Worm (Caenorhabditis elegans): ENCODE results near the gene T19B10.5.

The T19B10.5 gene

DNA sequence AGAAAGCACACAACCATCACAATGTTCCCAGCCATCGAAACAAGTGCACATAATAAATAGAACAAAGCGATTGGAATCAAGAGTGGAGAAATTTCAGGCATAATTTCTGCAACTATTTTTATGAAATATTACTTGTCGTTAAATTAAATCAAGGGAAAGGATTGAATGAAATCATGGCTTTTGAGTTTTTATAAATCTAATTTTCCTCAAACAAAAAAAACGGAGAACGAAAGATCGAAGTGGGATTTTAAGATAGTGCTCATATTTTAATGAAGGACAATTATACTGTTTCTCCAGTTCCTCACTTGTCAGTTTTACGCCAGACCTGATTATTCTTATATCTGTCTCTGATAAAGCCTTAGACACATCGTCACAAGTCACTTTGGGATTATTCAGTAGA, 18.0 kb downstream of the T19B10.5 start, which contains the start of gene srsx-33:
srsx-33 (minus strand) TSS at position 101 of the 400 bp plus-strand sequence.
- TF ChIP-seq scrt-1 (GFP tag; IDR thresholded peaks at IDR 0.05) (no peak), sea-1 (GFP tag; conservative IDR thresholded peaks at IDR 0.05) (no peak), aly-1 (tag; optimal IDR thresholded peaks at IDR 0.05) (no peak)

DNA sequence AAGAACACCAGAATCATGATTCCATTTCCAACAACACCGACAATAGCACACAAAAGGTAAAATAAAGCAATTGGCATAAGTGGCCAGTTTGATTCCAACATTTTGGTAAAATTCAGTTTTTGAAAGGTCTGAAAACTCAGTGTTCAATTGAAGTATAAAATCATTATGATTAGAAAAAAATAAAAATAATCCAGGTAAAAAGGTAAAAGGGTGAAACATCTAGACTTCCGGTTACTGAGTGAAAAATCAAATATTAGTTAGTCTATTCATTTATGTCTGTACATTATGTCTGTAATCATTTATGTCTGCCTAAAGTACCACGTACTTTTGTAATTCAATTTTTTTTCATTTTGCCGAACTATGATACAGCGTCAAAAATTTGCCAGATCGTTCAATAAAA, 20.5 kb downstream of the T19B10.5 start, which contains the start of gene srsx-31:
srsx-31 (minus strand) TSS at position 101 of the 400 bp plus-strand sequence.
- no peak for TF ChIP-seq tbx-37 (GFP tag; conservative IDR thresholded peaks at IDR 0.05)
- TF ChIP-seq tra-4 (tag; optimal IDR thresholded peaks at IDR 0.05), result no peak
- TF ChIP-seq ets-7 (tag; optimal IDR thresholded peaks at IDR 0.05), result no peak
- TF ChIP-seq flt-1 (GFP tag; IDR thresholded peaks at IDR 0.05), result no peak
- TF ChIP-seq scrt-1 (GFP tag; IDR thresholded peaks at IDR 0.05), result no peak
- no peak for TF ChIP-seq sea-1 (GFP tag; conservative IDR thresholded peaks at IDR 0.05)
- TF ChIP-seq ceh-13 (GFP tag; optimal IDR thresholded peaks at IDR 0.05), result no peak
- no peak for TF ChIP-seq ceh-36 (tag; optimal IDR thresholded peaks at IDR 0.05)
- no peak for TF ChIP-seq pes-1 (GFP tag; IDR thresholded peaks at IDR 0.05)
- TF ChIP-seq hmg-4 (GFP tag; optimal IDR thresholded peaks at IDR 0.05), result no peak

DNA sequence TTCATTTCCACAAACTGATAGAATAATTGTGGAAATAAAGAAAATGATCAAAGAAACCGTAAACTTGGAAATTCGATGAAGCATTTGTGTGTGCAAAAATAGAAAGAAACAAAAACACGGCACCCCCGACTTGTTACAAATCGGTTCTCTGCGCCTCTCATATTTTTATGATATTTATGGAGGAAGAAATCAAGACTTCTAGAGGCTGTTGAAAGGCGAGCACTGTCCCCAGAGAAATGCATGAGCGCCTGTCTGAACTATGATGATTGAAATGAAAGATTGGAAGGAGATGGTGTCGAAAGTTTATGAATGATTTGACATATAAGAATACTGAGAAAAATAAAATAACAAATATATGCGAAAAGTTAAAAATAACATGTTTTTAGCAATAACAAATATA, 24.4 kb downstream of the T19B10.5 start, which contains the start of gene lgc-36:
lgc-36 (minus strand) TSS at position 101 of the 400 bp plus-strand sequence.
- TF ChIP-seq ceh-13 (GFP tag; optimal IDR thresholded peaks at IDR 0.05), result no peak
- no peak for TF ChIP-seq hmg-4 (GFP tag; optimal IDR thresholded peaks at IDR 0.05)
- no peak for TF ChIP-seq tra-4 (tag; optimal IDR thresholded peaks at IDR 0.05)
- TF ChIP-seq aly-1 (tag; optimal IDR thresholded peaks at IDR 0.05), result no peak
- TF ChIP-seq pes-1 (GFP tag; IDR thresholded peaks at IDR 0.05), result no peak
- TF ChIP-seq F13C5.2 (tag; optimal IDR thresholded peaks at IDR 0.05), result no peak
- TF ChIP-seq hmbx-1 (tag; optimal IDR thresholded peaks at IDR 0.05), result no peak
- TF ChIP-seq sea-1 (GFP tag; conservative IDR thresholded peaks at IDR 0.05), result no peak
- no peak for TF ChIP-seq B0310.2 (tag; optimal IDR thresholded peaks at IDR 0.05)
- no peak for TF ChIP-seq ama-1 (optimal IDR thresholded peaks at IDR 0.05)

ce11 chrV:11260622-11261021, 26.2 kb downstream of the T19B10.5 start, which contains the start of gene F07B10.7:
TSS of gene F07B10.7 (minus strand) at chrV:11260722.
- TF ChIP-seq ceh-36 (tag; optimal IDR thresholded peaks at IDR 0.05) (no peak), ceh-13 (GFP tag; optimal IDR thresholded peaks at IDR 0.05) (no peak), tbx-11 (GFP tag; IDR thresholded peaks at IDR 0.05) (no peak), hmg-4 (GFP tag; optimal IDR thresholded peaks at IDR 0.05) (no peak)

DNA sequence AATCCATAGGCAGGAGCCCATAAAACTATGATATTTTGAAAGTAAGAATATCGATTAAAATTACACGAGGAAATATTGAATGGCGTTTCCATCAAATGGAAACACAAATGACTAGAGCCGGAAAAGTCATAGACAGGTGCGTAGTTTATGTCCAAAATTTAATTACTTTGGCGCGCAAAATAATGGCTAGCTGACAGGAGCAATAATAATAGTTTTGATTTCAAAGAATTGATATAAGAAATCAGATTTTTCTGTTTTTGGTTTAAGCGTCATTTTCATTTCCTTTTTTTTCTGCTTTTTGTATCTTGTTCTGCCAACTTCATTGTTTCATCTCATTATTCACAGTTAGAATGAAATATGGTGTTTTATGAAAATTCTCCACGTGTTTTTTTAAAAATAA, 28.6 kb downstream of the T19B10.5 start, which contains the start of gene F07B10.4:
F07B10.4 (minus strand) TSS at position 101 of the 400 bp plus-strand sequence.
- no peak for TF ChIP-seq tbx-11 (GFP tag; IDR thresholded peaks at IDR 0.05)
- no peak for TF ChIP-seq sea-1 (GFP tag; conservative IDR thresholded peaks at IDR 0.05)
- TF ChIP-seq aly-1 (tag; optimal IDR thresholded peaks at IDR 0.05), result no peak
- no peak for TF ChIP-seq ets-7 (tag; optimal IDR thresholded peaks at IDR 0.05)
- no peak for TF ChIP-seq ceh-36 (tag; optimal IDR thresholded peaks at IDR 0.05)
- TF ChIP-seq ceh-13 (GFP tag; optimal IDR thresholded peaks at IDR 0.05), result no peak
- no peak for TF ChIP-seq tbx-37 (GFP tag; conservative IDR thresholded peaks at IDR 0.05)
- TF ChIP-seq B0310.2 (tag; optimal IDR thresholded peaks at IDR 0.05), result no peak

- TF ChIP-seq tbx-37 (GFP tag; conservative IDR thresholded peaks at IDR 0.05) (no peak), scrt-1 (GFP tag; IDR thresholded peaks at IDR 0.05) (no peak), tbx-11 (GFP tag; IDR thresholded peaks at IDR 0.05) (no peak), B0310.2 (tag; optimal IDR thresholded peaks at IDR 0.05) (no peak), tra-4 (tag; optimal IDR thresholded peaks at IDR 0.05) (no peak), pes-1 (GFP tag; IDR thresholded peaks at IDR 0.05) (no peak), flt-1 (GFP tag; IDR thresholded peaks at IDR 0.05) (no peak), aly-1 (tag; optimal IDR thresholded peaks at IDR 0.05) (no peak), hmbx-1 (tag; optimal IDR thresholded peaks at IDR 0.05) (no peak), ceh-36 (tag; optimal IDR thresholded peaks at IDR 0.05) (no peak), sea-1 (GFP tag; conservative IDR thresholded peaks at IDR 0.05) (no peak), F13C5.2 (tag; optimal IDR thresholded peaks at IDR 0.05) (no peak), ama-1 (optimal IDR thresholded peaks at IDR 0.05) (no peak), hnd-1 (tag; optimal IDR thresholded peaks at IDR 0.05) (no peak), ceh-13 (GFP tag; optimal IDR thresholded peaks at IDR 0.05) (no peak)
Measured at ce11 chrV:11265482-11265881, 31.0 kb downstream of the T19B10.5 start, which contains the start of gene cln-3.1. TSS of gene cln-3.1 (minus strand) at chrV:11265652.

- TF ChIP-seq flt-1 (GFP tag; IDR thresholded peaks at IDR 0.05), result no peak
- TF ChIP-seq B0310.2 (tag; optimal IDR thresholded peaks at IDR 0.05), result no peak
- TF ChIP-seq F13C5.2 (tag; optimal IDR thresholded peaks at IDR 0.05), result no peak
- no peak for TF ChIP-seq hmbx-1 (tag; optimal IDR thresholded peaks at IDR 0.05)
- TF ChIP-seq pes-1 (GFP tag; IDR thresholded peaks at IDR 0.05), result no peak
- TF ChIP-seq tbx-37 (GFP tag; conservative IDR thresholded peaks at IDR 0.05), result no peak
- TF ChIP-seq tra-4 (tag; optimal IDR thresholded peaks at IDR 0.05), result no peak
- no peak for TF ChIP-seq scrt-1 (GFP tag; IDR thresholded peaks at IDR 0.05)
- TF ChIP-seq hnd-1 (tag; optimal IDR thresholded peaks at IDR 0.05), result no peak
- TF ChIP-seq aly-1 (tag; optimal IDR thresholded peaks at IDR 0.05), result no peak
- TF ChIP-seq ets-7 (tag; optimal IDR thresholded peaks at IDR 0.05), result no peak
- TF ChIP-seq sea-1 (GFP tag; conservative IDR thresholded peaks at IDR 0.05), result no peak
- TF ChIP-seq tbx-11 (GFP tag; IDR thresholded peaks at IDR 0.05), result no peak
- no peak for TF ChIP-seq ceh-36 (tag; optimal IDR thresholded peaks at IDR 0.05)
- no peak for TF ChIP-seq ama-1 (optimal IDR thresholded peaks at IDR 0.05)
- TF ChIP-seq hmg-4 (GFP tag; optimal IDR thresholded peaks at IDR 0.05), result no peak
- TF ChIP-seq ceh-13 (GFP tag; optimal IDR thresholded peaks at IDR 0.05), result no peak
Measured at ce11 chrV:11266681-11267080, 32.2 kb downstream of the T19B10.5 start, which contains the start of gene str-116. TSS of gene str-116 (plus strand) at chrV:11266981.

DNA sequence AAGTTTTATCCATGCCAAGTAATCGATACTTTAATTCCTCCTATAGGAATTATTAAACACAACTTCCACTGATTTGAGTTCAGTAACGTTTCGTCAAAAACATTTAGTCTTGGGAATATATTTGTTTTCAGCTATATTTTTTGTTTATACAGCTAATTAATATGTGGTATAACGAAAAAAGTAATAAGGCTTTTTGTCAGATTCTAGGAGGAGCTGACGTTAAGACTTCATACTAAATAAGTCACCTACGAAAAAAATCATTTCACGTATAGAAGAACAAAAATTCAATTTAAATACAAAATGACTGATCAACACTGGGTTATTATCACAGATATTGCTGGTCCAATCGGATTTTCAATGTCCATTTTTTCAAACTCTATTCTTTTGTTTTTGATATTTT, 34.3 kb downstream of the T19B10.5 start, which contains the start of gene str-115:
str-115 (plus strand) TSS at position 301 of the 400 bp plus-strand sequence.
- no peak for TF ChIP-seq F13C5.2 (tag; optimal IDR thresholded peaks at IDR 0.05)
- no peak for TF ChIP-seq B0310.2 (tag; optimal IDR thresholded peaks at IDR 0.05)
- no peak for TF ChIP-seq tbx-11 (GFP tag; IDR thresholded peaks at IDR 0.05)
- TF ChIP-seq sea-1 (GFP tag; conservative IDR thresholded peaks at IDR 0.05), result no peak
- TF ChIP-seq tbx-37 (GFP tag; conservative IDR thresholded peaks at IDR 0.05), result no peak
- no peak for TF ChIP-seq tra-4 (tag; optimal IDR thresholded peaks at IDR 0.05)

All from whole organism, early embryonic.